Fruit fly (Drosophila melanogaster) whole organism, embryonic: Measurements from ENCODE around the gene neb.
A peak's percentile ranks its signal among the peaks of the same experiment; 100 is the strongest.

ENCODE experiments used
- Abd-B ChIP-seq: fragments of 200-800 bp; sonication (Bioruptor generic); optimal IDR thresholded peaks from 2 replicates; lab custom pipeline; 2018; ENCODE audit warnings: missing biosample characterization, mild to moderate bottlenecking, missing genetic modification characterization, moderate library complexity
- Ada2b ChIP-seq: fragments of 200-800 bp; sonication (Bioruptor generic); IDR thresholded peaks from 2 replicates; pipeline ENCODE4 v1.3.6; 2022; ENCODE audit warnings: missing biosample characterization, missing genetic modification characterization
- BEAF-32 ChIP-seq: fragments of 200-800 bp; sonication (Bioruptor generic); optimal IDR thresholded peaks from 3 replicates; lab custom pipeline; 2017; ENCODE audit warnings: missing biosample characterization, missing genetic modification characterization, mild to moderate bottlenecking, moderate library complexity, missing genetic modification reagents
- CG10267 ChIP-seq: fragments of 200-800 bp; sonication (Bioruptor generic); optimal IDR thresholded peaks from 2 replicates; lab custom pipeline; 2018; ENCODE audit warnings: missing biosample characterization, mild to moderate bottlenecking, missing genetic modification characterization, moderate library complexity
- CG11093 ChIP-seq: fragments of 200-800 bp; sonication (Bioruptor generic); IDR thresholded peaks from 3 replicates; pipeline ENCODE4 v1.3.6; 2022; ENCODE audit warnings: missing biosample characterization, missing genetic modification characterization
- CG11504 ChIP-seq: fragments of 200-800 bp; sonication (Bioruptor generic); optimal IDR thresholded peaks from 3 replicates; lab custom pipeline; 2019; ENCODE audit warnings: missing biosample characterization, mild to moderate bottlenecking, missing genetic modification characterization, moderate library complexity
- CG14014 ChIP-seq: fragments of 200-800 bp; sonication (Bioruptor generic); IDR thresholded peaks from 2 replicates; pipeline ENCODE4 v1.3.6; 2022; ENCODE audit warnings: missing biosample characterization, missing genetic modification characterization
- CG14441 ChIP-seq: fragments of 200-800 bp; sonication (Bioruptor generic); IDR thresholded peaks from 2 replicates; pipeline ENCODE4 v1.3.6; 2022; ENCODE audit warnings: missing biosample characterization, missing genetic modification characterization
- CG14860 ChIP-seq: fragments of 200-800 bp; sonication (Bioruptor generic); IDR thresholded peaks from 3 replicates; pipeline ENCODE4 v1.3.6; 2022; ENCODE audit warnings: missing biosample characterization, missing genetic modification characterization; ENCODE audit not compliant: partially characterized antibody
- CG1647 ChIP-seq: fragments of 200-800 bp; sonication (Bioruptor generic); optimal IDR thresholded peaks from 3 replicates; lab custom pipeline; 2016; ENCODE audit warnings: missing biosample characterization, missing genetic modification characterization
- CG16815 ChIP-seq: fragments of 200-800 bp; sonication (Bioruptor generic); optimal IDR thresholded peaks from 3 replicates; lab custom pipeline; 2017; ENCODE audit warnings: missing biosample characterization, mild to moderate bottlenecking, missing genetic modification characterization
- CG16863 ChIP-seq: fragments of 200-800 bp; sonication (Bioruptor generic); optimal IDR thresholded peaks from 3 replicates; lab custom pipeline; 2016; ENCODE audit warnings: missing biosample characterization, missing genetic modification characterization
- CG18011 ChIP-seq: fragments of 200-800 bp; sonication (Bioruptor generic); optimal IDR thresholded peaks from 2 replicates; lab custom pipeline; 2017; ENCODE audit warnings: missing biosample characterization, missing genetic modification characterization, mild to moderate bottlenecking, moderate library complexity, missing genotype
- CG18476 ChIP-seq: fragments of 200-800 bp; sonication (Bioruptor generic); optimal IDR thresholded peaks from 2 replicates; lab custom pipeline; 2016; ENCODE audit warnings: missing biosample characterization, mild to moderate bottlenecking, missing genetic modification characterization
- CG3281 ChIP-seq: fragments of 200-800 bp; sonication (Bioruptor generic); optimal IDR thresholded peaks from 3 replicates; lab custom pipeline; 2017; ENCODE audit warnings: missing biosample characterization, mild to moderate bottlenecking, missing genetic modification characterization
- CG34224 ChIP-seq: fragments of 200-800 bp; sonication (Bioruptor generic); IDR thresholded peaks from 3 replicates; pipeline ENCODE4 v1.3.6; 2022; ENCODE audit warnings: missing biosample characterization, missing genetic modification characterization; ENCODE audit not compliant: partially characterized antibody
- CG3995 ChIP-seq: fragments of 200-800 bp; sonication (Bioruptor generic); optimal IDR thresholded peaks from 3 replicates; lab custom pipeline; 2016; ENCODE audit warnings: missing biosample characterization, missing genetic modification characterization
- CG8290 ChIP-seq, 3 experiments: fragments of 200-800 bp; sonication (Bioruptor generic); optimal IDR thresholded peaks; 2 replicates each; lab custom pipeline; 2016 to 2019; ENCODE audit warnings: missing biosample characterization in 3 of 3, missing genetic modification characterization in 3 of 3, mild to moderate bottlenecking in 2 of 3, moderate library complexity in 1 of 3
- CG9797 ChIP-seq: fragments of 200-800 bp; sonication (Bioruptor generic); optimal IDR thresholded peaks from 3 replicates; lab custom pipeline; 2018; ENCODE audit warnings: missing biosample characterization, mild to moderate bottlenecking, missing genetic modification characterization
- Chrac-16 ChIP-seq: fragments of 200-800 bp; sonication (Bioruptor generic); optimal IDR thresholded peaks from 3 replicates; lab custom pipeline; 2016; ENCODE audit warnings: missing biosample characterization, missing genetic modification characterization
- Deaf1 ChIP-seq: fragments of 200-800 bp; optimal IDR thresholded peaks from 3 replicates; lab custom pipeline; 2019; ENCODE audit warnings: missing biosample characterization, mild to moderate bottlenecking, missing genetic modification characterization, moderate library complexity
- Dfd ChIP-seq, 2 experiments: fragments of >200 bp; optimal IDR thresholded peaks; 2 replicates each; lab custom pipeline; 2017; ENCODE audit warnings: missing biosample characterization in 2 of 2, missing genetic modification characterization in 2 of 2
- Dll ChIP-seq: fragments of 200-800 bp; sonication (Bioruptor generic); IDR thresholded peaks from 4 replicates; pipeline ENCODE4 v1.3.6; 2022; ENCODE audit warnings: missing biosample characterization, missing genetic modification characterization; ENCODE audit not compliant: partially characterized antibody
- Doc2 ChIP-seq: fragments of 200-800 bp; sonication (Bioruptor generic); IDR thresholded peaks from 2 replicates; pipeline ENCODE4 v1.3.6; 2022; ENCODE audit warnings: missing biosample characterization, missing genetic modification characterization
- Gug ChIP-seq: fragments of 200-800 bp; sonication (Bioruptor generic); IDR thresholded peaks from 4 replicates; pipeline ENCODE4 v1.3.6; 2022; ENCODE audit warnings: missing biosample characterization, missing genetic modification characterization
- H15 ChIP-seq: fragments of 200-800 bp; sonication (Bioruptor generic); IDR thresholded peaks from 3 replicates; pipeline ENCODE4 v1.3.6; 2022; ENCODE audit warnings: missing biosample characterization, missing genetic modification characterization
- Hr39 ChIP-seq: fragments of >200 bp; optimal IDR thresholded peaks from 2 replicates; lab custom pipeline; 2017
- Lim3 ChIP-seq: fragments of 200-800 bp; sonication (Bioruptor generic); IDR thresholded peaks from 2 replicates; pipeline ENCODE4 v1.3.6; 2022; ENCODE audit warnings: missing biosample characterization, missing genetic modification characterization
- Med ChIP-seq: fragments of 200-800 bp; sonication (Bioruptor generic); peaks from one replicate; lab custom pipeline; 2016; ENCODE audit warnings: missing biosample characterization, missing genetic modification characterization, mild to moderate bottlenecking, inconsistent platforms, moderate library complexity
- Ptx1 ChIP-seq: fragments of 200-800 bp; sonication (Bioruptor generic); IDR thresholded peaks from 2 replicates; pipeline ENCODE4 v1.3.6; 2022; ENCODE audit warnings: missing biosample characterization, missing genetic modification characterization
- Taf1 ChIP-seq: fragments of 200-800 bp; sonication (Bioruptor generic); IDR thresholded peaks from 2 replicates; pipeline ENCODE4 v1.3.6; 2022; ENCODE audit warnings: missing biosample characterization, missing genetic modification characterization
- Trl ChIP-seq, 3 experiments: fragments of >200 bp in 2 of 3; fragments of 200-800 bp in 1 of 3; sonication (Bioruptor generic) in 1 of 3; optimal IDR thresholded peaks; 2 replicates in 1 of 3; 3 replicates in 2 of 3; lab custom pipeline; 2016 to 2017; ENCODE audit warnings: missing biosample characterization in 1 of 3, missing genetic modification characterization in 1 of 3
- Vsx1 ChIP-seq: fragments of 200-800 bp; sonication (Bioruptor generic); optimal IDR thresholded peaks from 2 replicates; lab custom pipeline; 2017; ENCODE audit warnings: missing biosample characterization, mild to moderate bottlenecking, missing genetic modification characterization, missing genetic modification reagents
- ac ChIP-seq: fragments of 200-800 bp; sonication (Bioruptor generic); optimal IDR thresholded peaks from 3 replicates; lab custom pipeline; 2017; ENCODE audit warnings: missing biosample characterization, mild to moderate bottlenecking, missing genetic modification characterization
- ara ChIP-seq: fragments of 200-800 bp; sonication (Bioruptor generic); IDR thresholded peaks from 2 replicates; pipeline ENCODE4 v1.3.6; 2022; ENCODE audit warnings: missing biosample characterization, missing genetic modification characterization
- ato ChIP-seq: fragments of 200-800 bp; sonication (Bioruptor generic); IDR thresholded peaks from 2 replicates; pipeline ENCODE4 v1.3.6; 2022; ENCODE audit warnings: missing biosample characterization, missing genetic modification characterization; ENCODE audit not compliant: partially characterized antibody
- chinmo ChIP-seq: fragments of 200-800 bp; sonication (Bioruptor generic); IDR thresholded peaks from 4 replicates; pipeline ENCODE4 v1.3.6; 2022; ENCODE audit warnings: missing biosample characterization, missing genetic modification characterization; ENCODE audit not compliant: partially characterized antibody
- croc ChIP-seq: fragments of 200-800 bp; sonication (Bioruptor generic); conservative IDR thresholded peaks from 3 replicates; pipeline ENCODE4 v1.3.6; 2022; ENCODE audit warnings: missing biosample characterization, missing genetic modification characterization
- crol ChIP-seq: fragments of 200-800 bp; sonication (Bioruptor generic); IDR thresholded peaks from 2 replicates; pipeline ENCODE4 v1.3.6; 2022; ENCODE audit warnings: missing biosample characterization, missing genetic modification characterization
- cwo ChIP-seq: fragments of 200-800 bp; sonication (Bioruptor generic); optimal IDR thresholded peaks from 3 replicates; lab custom pipeline; 2017; ENCODE audit warnings: missing biosample characterization, missing genetic modification characterization, mild to moderate bottlenecking, moderate library complexity, missing genetic modification reagents
- dati ChIP-seq: fragments of 200-800 bp; sonication (Bioruptor generic); IDR thresholded peaks from 2 replicates; pipeline ENCODE4 v1.3.6; 2022; ENCODE audit warnings: missing biosample characterization, missing genetic modification characterization
- dimm ChIP-seq: fragments of 200-800 bp; sonication (Bioruptor generic); IDR thresholded peaks from 2 replicates; pipeline ENCODE4 v1.3.6; 2022; ENCODE audit warnings: missing biosample characterization, missing genetic modification characterization
- fd96Cb ChIP-seq: fragments of 200-800 bp; sonication (Bioruptor generic); optimal IDR thresholded peaks from 2 replicates; lab custom pipeline; 2018; ENCODE audit warnings: missing biosample characterization, mild to moderate bottlenecking, missing genetic modification characterization, moderate library complexity
- gsb ChIP-seq: fragments of 200-800 bp; sonication (Bioruptor generic); IDR thresholded peaks from 2 replicates; pipeline ENCODE4 v1.3.6; 2022; ENCODE audit warnings: missing biosample characterization, missing genetic modification characterization
- hkb ChIP-seq, 2 experiments: fragments of 200-800 bp in 1 of 2; fragments of >200 bp in 1 of 2; sonication (Bioruptor generic) in 1 of 2; IDR thresholded peaks in 1 of 2; optimal IDR thresholded peaks in 1 of 2; 2 replicates each; pipeline versions ENCODE4 v1.3.6 to Lab custom; 2017 to 2022; ENCODE audit warnings: missing biosample characterization in 1 of 2, missing genetic modification characterization in 1 of 2
- kah ChIP-seq: fragments of 200-800 bp; sonication (Bioruptor generic); optimal IDR thresholded peaks from 2 replicates; lab custom pipeline; 2018; ENCODE audit warnings: missing biosample characterization, mild to moderate bottlenecking, missing genetic modification characterization
- sim ChIP-seq: fragments of 200-800 bp; sonication (Bioruptor generic); IDR thresholded peaks from 2 replicates; pipeline ENCODE4 v1.3.6; 2022; ENCODE audit warnings: missing biosample characterization, missing genetic modification characterization
- slp2 ChIP-seq: fragments of 200-800 bp; sonication (Bioruptor generic); optimal IDR thresholded peaks from 2 replicates; lab custom pipeline; 2016; ENCODE audit warnings: missing biosample characterization, missing genetic modification characterization
- sob ChIP-seq: fragments of 200-800 bp; sonication (Bioruptor generic); IDR thresholded peaks from 2 replicates; pipeline ENCODE4 v1.3.6; 2022; ENCODE audit warnings: missing biosample characterization, missing genetic modification characterization
- z ChIP-seq: fragments of 200-800 bp; sonication (Bioruptor generic); IDR thresholded peaks from 3 replicates; pipeline ENCODE4 v1.3.6; 2022; ENCODE audit warnings: missing biosample characterization, missing genetic modification characterization

Gene neb

DNA sequence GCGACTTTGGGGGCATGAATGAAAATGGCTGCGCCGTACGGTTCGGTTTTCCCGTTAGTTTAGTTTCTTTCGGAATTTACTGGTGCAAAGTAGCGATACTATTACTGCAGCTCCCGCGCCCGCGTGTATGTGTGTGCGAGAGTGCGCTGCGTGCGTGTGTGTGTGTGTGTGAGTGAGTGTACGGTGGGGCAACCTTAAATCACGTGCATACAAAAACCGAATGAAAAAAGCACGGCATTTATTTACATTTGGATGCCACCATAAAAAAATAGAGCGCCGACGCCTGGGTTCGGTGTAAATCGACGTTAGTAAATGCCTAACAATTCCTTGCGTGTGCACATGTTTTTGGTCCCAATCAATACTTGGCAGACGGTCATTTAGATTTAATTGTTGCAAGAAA is 22.2 kb downstream of the neb start (continued):
- TF ChIP-seq kah, result no peak
- no peak for TF ChIP-seq Gug (GFP tag; lab: Robert Waterston, UW)
- peak; percentile 41; the same call in 1 of the 3 replicates for TF ChIP-seq CG34224 (GFP tag; lab: Robert Waterston, UW)
- TF ChIP-seq Deaf1, result peak; percentile 63
- TF ChIP-seq z (GFP tag; lab: Robert Waterston, UW), result 0 out of 3 replicates have a peak, but pooled peaks have one; percentile 40
- TF ChIP-seq Chrac-16 (GFP tag; lab: Kevin White, UChicago), result no peak
- TF ChIP-seq crol (GFP tag; lab: Robert Waterston, UW), result 0 out of 2 replicates have a peak, but pooled peaks have one; percentile 28
- no peak for TF ChIP-seq CG11093 (GFP tag; lab: Robert Waterston, UW)
- TF ChIP-seq ato, result 0 out of 2 replicates have a peak, but pooled peaks have one; percentile 6
- peak; percentile 51; the same call in 1 of the 4 replicates for TF ChIP-seq chinmo
- no peak for TF ChIP-seq CG10267 (tag; lab: Kevin White, UChicago)
- no peak for TF ChIP-seq CG18476 (GFP tag; lab: Kevin White, UChicago)
- TF ChIP-seq Abd-B (GFP tag; lab: Kevin White, UChicago), result no peak
- no peak for TF ChIP-seq CG14441 (GFP tag; lab: Robert Waterston, UW)
- no peak for TF ChIP-seq H15 (GFP tag; lab: Robert Waterston, UW)
- TF ChIP-seq Lim3 (GFP tag; lab: Robert Waterston, UW), result no peak
- TF ChIP-seq slp2 (GFP tag; lab: Kevin White, UChicago), result no peak
- TF ChIP-seq CG8290 (GFP tag; optimal IDR thresholded peaks at IDR 0.05; lab: Kevin White, UChicago), result no peak
- peak in 1 of 2 experiments; percentile 42 for TF ChIP-seq CG8290 (tag; optimal IDR thresholded peaks at IDR 0.05; lab: Kevin White, UChicago)
- TF ChIP-seq ara (GFP tag; lab: Robert Waterston, UW), result peak; percentile 9; the same call in 1 of the 2 replicates
- no peak for TF ChIP-seq CG9797 (GFP tag; lab: Kevin White, UChicago)
- peak; percentile 94 for TF ChIP-seq Hr39 (lab: Kevin White, UChicago)
- no peak for TF ChIP-seq dati
- no peak for TF ChIP-seq Dll (GFP tag; lab: Robert Waterston, UW)

DNA sequence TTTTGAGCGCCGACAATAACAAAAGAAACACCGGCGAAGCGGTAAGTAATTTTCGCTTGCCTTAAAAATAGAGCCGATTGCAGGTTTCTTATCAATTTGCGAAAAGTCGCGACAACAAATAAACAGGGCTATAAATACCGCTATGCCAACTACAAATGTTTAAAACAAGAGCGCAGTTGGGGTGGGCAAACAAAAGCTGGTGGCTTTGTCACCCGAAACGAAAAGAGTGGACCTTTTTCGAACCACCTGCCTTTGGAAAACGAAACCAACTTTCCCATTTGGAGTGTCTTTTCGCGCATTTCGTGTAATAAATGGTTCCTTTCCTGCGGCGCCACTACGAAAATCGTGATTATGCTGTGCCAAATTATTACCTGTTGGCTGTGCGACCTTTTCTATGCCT is 22.6 kb downstream of the neb start:
- no peak for TF ChIP-seq ac
- no peak for TF ChIP-seq CG14860 (GFP tag; lab: Robert Waterston, UW)
- TF ChIP-seq croc (GFP tag; lab: Robert Waterston, UW), result no peak
- peak; percentile 67 for TF ChIP-seq Med (GFP tag; lab: Kevin White, UChicago)
- peak; percentile 96 for TF ChIP-seq CG18011 (GFP tag; lab: Kevin White, UChicago)
- no peak for TF ChIP-seq Vsx1 (GFP tag; lab: Kevin White, UChicago)
- no peak for TF ChIP-seq Trl (optimal IDR thresholded peaks at IDR 0.05; lab: Kevin White, UChicago)
- no peak for TF ChIP-seq Trl (GFP tag; optimal IDR thresholded peaks at IDR 0.05; lab: Kevin White, UChicago)
- TF ChIP-seq CG16863 (GFP tag; lab: Kevin White, UChicago), result no peak
- TF ChIP-seq sob, result peak; percentile 13; the same call in 1 of the 2 replicates
- TF ChIP-seq cwo (GFP tag; lab: Kevin White, UChicago), result no peak
- no peak for TF ChIP-seq CG1647 (GFP tag; lab: Kevin White, UChicago)
- TF ChIP-seq BEAF-32, result no peak
- no peak for TF ChIP-seq hkb (optimal IDR thresholded peaks at IDR 0.05; lab: Kevin White, UChicago)
- no peak for TF ChIP-seq hkb (GFP tag; IDR thresholded peaks at IDR 0.05; lab: Robert Waterston, UW)
- TF ChIP-seq Doc2 (GFP tag; lab: Robert Waterston, UW), result no peak
- TF ChIP-seq Ada2b (GFP tag; lab: Robert Waterston, UW), result 0 out of 2 replicates have a peak, but pooled peaks have one; percentile 20
- no peak for TF ChIP-seq Dll (GFP tag; lab: Robert Waterston, UW)
- peak; percentile 11; the same call in 1 of the 2 replicates for TF ChIP-seq Ptx1
- TF ChIP-seq Taf1 (GFP tag; lab: Robert Waterston, UW), result no peak
- TF ChIP-seq CG11504, result peak; percentile 9
- TF ChIP-seq Dfd (GFP tag; optimal IDR thresholded peaks at IDR 0.05; lab: Kevin White, UChicago), result no peak
- no peak for TF ChIP-seq sim
- TF ChIP-seq CG3281 (GFP tag; lab: Kevin White, UChicago), result no peak
- no peak for TF ChIP-seq CG14014
- TF ChIP-seq fd96Cb (tag; lab: Kevin White, UChicago), result no peak
- no peak for TF ChIP-seq gsb (GFP tag; lab: Robert Waterston, UW)
- TF ChIP-seq dimm (GFP tag; lab: Robert Waterston, UW), result no peak
- no peak for TF ChIP-seq CG16815
- TF ChIP-seq CG3995 (GFP tag; lab: Kevin White, UChicago), result no peak
